Fruit fly (Drosophila melanogaster) whole organism, embryonic: Measurements from ENCODE around the gene HIPP1.

ENCODE experiments used
- ATbp ChIP-seq: fragments of 200-800 bp; sonication (Bioruptor generic); optimal IDR thresholded peaks from 2 replicates; lab custom pipeline; 2017; ENCODE audit warnings: missing biosample characterization, mild to moderate bottlenecking, missing genetic modification characterization, missing genetic modification reagents
- B-H1 ChIP-seq: fragments of 200-800 bp; sonication (Bioruptor generic); IDR thresholded peaks from 3 replicates; pipeline ENCODE4 v1.3.6; 2022; ENCODE audit warnings: missing biosample characterization, missing genetic modification characterization
- C15 ChIP-seq: fragments of 200-800 bp; sonication (Bioruptor generic); IDR thresholded peaks from 3 replicates; pipeline ENCODE4 v1.3.6; 2022; ENCODE audit warnings: missing biosample characterization, missing genetic modification characterization
- CG10366 ChIP-seq: fragments of 200-800 bp; sonication (Bioruptor generic); IDR thresholded peaks from 2 replicates; pipeline ENCODE4 v1.3.6; 2022; ENCODE audit warnings: missing biosample characterization, missing genetic modification characterization
- CG15269 ChIP-seq: fragments of 200-800 bp; sonication (Bioruptor generic); optimal IDR thresholded peaks from 2 replicates; lab custom pipeline; 2018; ENCODE audit warnings: missing biosample characterization, mild to moderate bottlenecking, missing genetic modification characterization, moderate library complexity
- CG15601 ChIP-seq: fragments of 200-800 bp; sonication (Bioruptor generic); optimal IDR thresholded peaks from 3 replicates; lab custom pipeline; 2019; ENCODE audit warnings: missing biosample characterization, mild to moderate bottlenecking, missing genetic modification characterization, moderate library complexity
- CG17385 ChIP-seq: fragments of 200-800 bp; sonication (Bioruptor generic); optimal IDR thresholded peaks from 3 replicates; lab custom pipeline; 2018; ENCODE audit warnings: missing biosample characterization, mild to moderate bottlenecking, missing genetic modification characterization
- CG17802 ChIP-seq: fragments of 200-800 bp; sonication (Bioruptor generic); optimal IDR thresholded peaks from 2 replicates; lab custom pipeline; 2018; ENCODE audit warnings: missing biosample characterization, mild to moderate bottlenecking, missing genetic modification characterization, moderate library complexity
- CG1792 ChIP-seq: fragments of 200-800 bp; sonication (Bioruptor generic); optimal IDR thresholded peaks from 2 replicates; lab custom pipeline; 2016; ENCODE audit warnings: missing biosample characterization, missing genetic modification characterization
- CG2202 ChIP-seq: fragments of 200-800 bp; sonication (Bioruptor generic); optimal IDR thresholded peaks from 2 replicates; lab custom pipeline; 2018; ENCODE audit warnings: missing biosample characterization, mild to moderate bottlenecking, missing genetic modification characterization
- CG3065 ChIP-seq: fragments of 200-800 bp; sonication (Bioruptor generic); optimal IDR thresholded peaks from 2 replicates; lab custom pipeline; 2016; ENCODE audit warnings: missing biosample characterization, missing genetic modification characterization
- CG3281 ChIP-seq: fragments of 200-800 bp; sonication (Bioruptor generic); optimal IDR thresholded peaks from 3 replicates; lab custom pipeline; 2017; ENCODE audit warnings: missing biosample characterization, mild to moderate bottlenecking, missing genetic modification characterization
- CG34224 ChIP-seq: fragments of 200-800 bp; sonication (Bioruptor generic); IDR thresholded peaks from 3 replicates; pipeline ENCODE4 v1.3.6; 2022; ENCODE audit warnings: missing biosample characterization, missing genetic modification characterization; ENCODE audit not compliant: partially characterized antibody
- CG42726 ChIP-seq: fragments of 200-800 bp; sonication (Bioruptor generic); IDR thresholded peaks from 2 replicates; pipeline ENCODE4 v1.3.6; 2022; ENCODE audit warnings: missing biosample characterization, missing genetic modification characterization; ENCODE audit not compliant: partially characterized antibody
- CG4282 ChIP-seq: fragments of 200-800 bp; sonication (Bioruptor generic); optimal IDR thresholded peaks from 2 replicates; lab custom pipeline; 2016; ENCODE audit warnings: missing biosample characterization, missing genetic modification characterization
- CG4328 ChIP-seq: fragments of 200-800 bp; sonication (Bioruptor generic); optimal IDR thresholded peaks from 3 replicates; lab custom pipeline; 2017; ENCODE audit warnings: missing biosample characterization, missing genetic modification reagents, missing genetic modification characterization
- CG4730 ChIP-seq: fragments of 200-800 bp; sonication (Bioruptor generic); IDR thresholded peaks from 2 replicates; pipeline ENCODE4 v1.3.6; 2022; ENCODE audit warnings: missing biosample characterization, missing genetic modification characterization
- CG7928 ChIP-seq: fragments of 200-800 bp; sonication (Bioruptor generic); optimal IDR thresholded peaks from 2 replicates; lab custom pipeline; 2017; ENCODE audit warnings: missing biosample characterization, mild to moderate bottlenecking, missing genetic modification characterization
- CG8924 ChIP-seq: fragments of 200-800 bp; optimal IDR thresholded peaks from 3 replicates; lab custom pipeline; 2019; ENCODE audit warnings: missing biosample characterization, mild to moderate bottlenecking, missing genetic modification characterization, moderate library complexity
- CG9215 ChIP-seq: fragments of 200-800 bp; sonication (Bioruptor generic); IDR thresholded peaks from 2 replicates; pipeline ENCODE4 v1.3.6; 2022; ENCODE audit warnings: missing biosample characterization, missing genetic modification characterization
- CG9609 ChIP-seq: fragments of 200-800 bp; sonication (Bioruptor generic); optimal IDR thresholded peaks from 3 replicates; lab custom pipeline; 2016; ENCODE audit warnings: missing biosample characterization, missing genetic modification characterization
- Camta ChIP-seq: fragments of 200-800 bp; sonication (Bioruptor generic); optimal IDR thresholded peaks from 2 replicates; lab custom pipeline; 2016; ENCODE audit warnings: missing biosample characterization, missing genetic modification characterization
- D ChIP-seq, 2 experiments: fragments of 200-800 bp in 1 of 2; fragments of >200 bp in 1 of 2; sonication (Bioruptor generic) in 1 of 2; optimal IDR thresholded peaks; 2 replicates in 1 of 2; 3 replicates in 1 of 2; lab custom pipeline; 2017; ENCODE audit warnings: mild to moderate bottlenecking in 1 of 2, missing biosample characterization in 1 of 2, missing genetic modification characterization in 1 of 2, missing genetic modification reagents in 1 of 2
- Fer3 ChIP-seq: fragments of 200-800 bp; sonication (Bioruptor generic); optimal IDR thresholded peaks from 2 replicates; lab custom pipeline; 2018; ENCODE audit warnings: missing biosample characterization, mild to moderate bottlenecking, missing genetic modification characterization, moderate library complexity
- Hand ChIP-seq: fragments of 200-800 bp; sonication (Bioruptor generic); optimal IDR thresholded peaks from 2 replicates; lab custom pipeline; 2017; ENCODE audit warnings: mild to moderate bottlenecking, missing biosample characterization, missing genetic modification reagents, missing genetic modification characterization
- HmgD ChIP-seq: fragments of 200-800 bp; sonication (Bioruptor generic); optimal IDR thresholded peaks from 3 replicates; lab custom pipeline; 2016; ENCODE audit warnings: missing biosample characterization, missing genetic modification characterization
- Hmx ChIP-seq: fragments of 200-800 bp; sonication (Bioruptor generic); optimal IDR thresholded peaks from 2 replicates; lab custom pipeline; 2016; ENCODE audit warnings: missing biosample characterization, missing genetic modification characterization
- Hsf ChIP-seq: fragments of 200-800 bp; sonication (Bioruptor generic); optimal IDR thresholded peaks from 3 replicates; lab custom pipeline; 2016; ENCODE audit warnings: missing biosample characterization, missing genetic modification characterization
- Meics ChIP-seq: fragments of 200-800 bp; sonication (Bioruptor generic); optimal IDR thresholded peaks from 2 replicates; lab custom pipeline; 2017; ENCODE audit warnings: missing biosample characterization, mild to moderate bottlenecking, missing genetic modification characterization
- Mrtf ChIP-seq: fragments of 200-800 bp; sonication (Bioruptor generic); IDR thresholded peaks from 3 replicates; pipeline ENCODE4 v1.3.6; 2022; ENCODE audit warnings: missing biosample characterization, missing genetic modification characterization
- NC2α ChIP-seq: fragments of 200-800 bp; sonication (Bioruptor generic); optimal IDR thresholded peaks from 2 replicates; lab custom pipeline; 2016; ENCODE audit warnings: missing biosample characterization, missing genetic modification characterization
- Nf-YB ChIP-seq: fragments of 200-800 bp; sonication (Bioruptor generic); optimal IDR thresholded peaks from 3 replicates; lab custom pipeline; 2019; ENCODE audit warnings: missing biosample characterization, mild to moderate bottlenecking, missing genetic modification characterization, moderate library complexity
- Oli ChIP-seq: fragments of 200-800 bp; sonication (Bioruptor generic); optimal IDR thresholded peaks from 2 replicates; lab custom pipeline; 2018; ENCODE audit warnings: missing biosample characterization, mild to moderate bottlenecking, missing genetic modification characterization, moderate library complexity
- Ptx1 ChIP-seq: fragments of 200-800 bp; sonication (Bioruptor generic); IDR thresholded peaks from 2 replicates; pipeline ENCODE4 v1.3.6; 2022; ENCODE audit warnings: missing biosample characterization, missing genetic modification characterization
- Ravus ChIP-seq: fragments of 200-800 bp; sonication (Bioruptor generic); IDR thresholded peaks from 2 replicates; pipeline ENCODE4 v1.3.6; 2022; ENCODE audit warnings: missing biosample characterization, missing genetic modification characterization
- Rx ChIP-seq: fragments of 200-800 bp; sonication (Bioruptor generic); IDR thresholded peaks from 2 replicates; pipeline ENCODE4 v1.3.6; 2022; ENCODE audit warnings: missing biosample characterization, missing genetic modification characterization
- abd-A ChIP-seq: fragments of 200-800 bp; sonication (Bioruptor generic); optimal IDR thresholded peaks from 3 replicates; lab custom pipeline; 2019; ENCODE audit warnings: missing biosample characterization, mild to moderate bottlenecking, missing genetic modification characterization, moderate library complexity
- amos ChIP-seq: fragments of 200-800 bp; sonication (Bioruptor generic); IDR thresholded peaks from 2 replicates; pipeline ENCODE4 v1.3.6; 2022; ENCODE audit warnings: missing biosample characterization, missing genetic modification characterization; ENCODE audit not compliant: partially characterized antibody
- croc ChIP-seq: fragments of 200-800 bp; sonication (Bioruptor generic); conservative IDR thresholded peaks from 3 replicates; pipeline ENCODE4 v1.3.6; 2022; ENCODE audit warnings: missing biosample characterization, missing genetic modification characterization
- dm ChIP-seq: fragments of 200-800 bp; sonication (Bioruptor generic); optimal IDR thresholded peaks from 3 replicates; lab custom pipeline; 2016; ENCODE audit warnings: missing biosample characterization, missing genetic modification characterization
- gcm ChIP-seq: fragments of 200-800 bp; sonication (Bioruptor generic); optimal IDR thresholded peaks from 2 replicates; lab custom pipeline; 2019; ENCODE audit warnings: missing biosample characterization, mild to moderate bottlenecking, missing genetic modification characterization, moderate library complexity
- gsb ChIP-seq: fragments of 200-800 bp; sonication (Bioruptor generic); IDR thresholded peaks from 2 replicates; pipeline ENCODE4 v1.3.6; 2022; ENCODE audit warnings: missing biosample characterization, missing genetic modification characterization
- lola ChIP-seq, 3 experiments: fragments of >200 bp in 2 of 3; fragments of 200-800 bp in 1 of 3; sonication (Bioruptor generic) in 1 of 3; optimal IDR thresholded peaks; 2 replicates each; lab custom pipeline; 2017 to 2019; ENCODE audit warnings: missing biosample characterization in 3 of 3, missing genetic modification characterization in 3 of 3, mild to moderate bottlenecking in 1 of 3, moderate library complexity in 1 of 3
- pnt ChIP-seq: fragments of 200-800 bp; sonication (Bioruptor generic); optimal IDR thresholded peaks from 3 replicates; lab custom pipeline; 2016; ENCODE audit warnings: missing biosample characterization, missing genetic modification characterization
- pzg ChIP-seq: fragments of 200-800 bp; sonication (Bioruptor generic); optimal IDR thresholded peaks from 3 replicates; lab custom pipeline; 2018; ENCODE audit warnings: missing biosample characterization, mild to moderate bottlenecking, missing genetic modification characterization, moderate library complexity
- row ChIP-seq: fragments of 200-800 bp; sonication (Bioruptor generic); IDR thresholded peaks from 3 replicates; pipeline ENCODE4 v1.3.6; 2022; ENCODE audit warnings: missing biosample characterization, missing genetic modification characterization
- sens ChIP-seq: fragments of 200-800 bp; sonication (Bioruptor generic); peaks from one replicate; lab custom pipeline; 2016; ENCODE audit warnings: missing biosample characterization, missing genetic modification characterization
- vvl ChIP-seq: fragments of 200-800 bp; sonication (Bioruptor generic); IDR thresholded peaks from 2 replicates; pipeline ENCODE4 v1.3.6; 2022; ENCODE audit warnings: missing biosample characterization, missing genetic modification characterization

Gene HIPP1

dm6 chr3L:20784812-20785671 lies 24.4 kb upstream of the HIPP1 start (continued):
- TF ChIP-seq CG4730: no peak
- TF ChIP-seq Rx (GFP tag; lab: Robert Waterston, UW): no peak
- TF ChIP-seq NC2α: no peak
- no peak for TF ChIP-seq D (optimal IDR thresholded peaks at IDR 0.05; lab: Kevin White, UChicago)
- TF ChIP-seq D (GFP tag; optimal IDR thresholded peaks at IDR 0.05; lab: Kevin White, UChicago): peak; percentile 41
- no peak for TF ChIP-seq Ptx1 (GFP tag; lab: Robert Waterston, UW)
- TF ChIP-seq vvl (GFP tag; lab: Robert Waterston, UW): peak; percentile 68
- no peak; the same call in 2 of the 3 replicates for TF ChIP-seq B-H1 (GFP tag; lab: Robert Waterston, UW)
- TF ChIP-seq CG10366 (GFP tag; lab: Robert Waterston, UW): no peak
- TF ChIP-seq Mrtf (GFP tag; lab: Robert Waterston, UW): no peak
- peak in 1 of 3 experiments; percentile 57 for TF ChIP-seq lola (GFP tag; optimal IDR thresholded peaks at IDR 0.05; lab: Kevin White, UChicago)
- TF ChIP-seq CG8924: peak; percentile 40
- peak; percentile 55 for TF ChIP-seq CG15269 (tag; lab: Kevin White, UChicago)
- TF ChIP-seq CG2202 (tag; lab: Kevin White, UChicago): no peak
- peak; percentile 2 for TF ChIP-seq Hmx (GFP tag; lab: Kevin White, UChicago)
- no peak for TF ChIP-seq CG9609
- no peak for TF ChIP-seq Fer3 (tag; lab: Kevin White, UChicago)
- no peak for TF ChIP-seq gsb (GFP tag; lab: Robert Waterston, UW)
- TF ChIP-seq Nf-YB: no peak
- no peak for TF ChIP-seq croc (GFP tag; lab: Robert Waterston, UW)
- no peak for TF ChIP-seq abd-A (tag; lab: Kevin White, UChicago)
- TF ChIP-seq CG42726 (GFP tag; lab: Robert Waterston, UW): peak; percentile 53; the same call in 1 of the 2 replicates
- peak; percentile 19 for TF ChIP-seq CG17385 (GFP tag; lab: Kevin White, UChicago)
- no peak for TF ChIP-seq C15 (GFP tag; lab: Robert Waterston, UW)
- TF ChIP-seq gcm (GFP tag; lab: Kevin White, UChicago): peak; percentile 31
- peak; percentile 69 for TF ChIP-seq CG34224 (GFP tag; lab: Robert Waterston, UW)
- no peak for TF ChIP-seq CG7928
- TF ChIP-seq Camta (GFP tag; lab: Kevin White, UChicago): no peak
- peak; percentile 57 for TF ChIP-seq Meics (GFP tag; lab: Kevin White, UChicago)
- peak; percentile 16 for TF ChIP-seq Hsf (GFP tag; lab: Kevin White, UChicago)
- TF ChIP-seq CG4282 (GFP tag; lab: Kevin White, UChicago): no peak
- TF ChIP-seq CG9215: no peak
- TF ChIP-seq CG1792 (GFP tag; lab: Kevin White, UChicago): no peak
- no peak for TF ChIP-seq HmgD (GFP tag; lab: Kevin White, UChicago)
- TF ChIP-seq amos: peak; percentile 34; the same call in 1 of the 2 replicates
- peak; percentile 22 for TF ChIP-seq ATbp (GFP tag; lab: Kevin White, UChicago)
- no peak for TF ChIP-seq CG3065 (GFP tag; lab: Kevin White, UChicago)
- TF ChIP-seq Ravus (GFP tag; lab: Robert Waterston, UW): no peak
- peak; percentile 19 for TF ChIP-seq dm (GFP tag; lab: Kevin White, UChicago)
- peak; percentile 49 for TF ChIP-seq CG15601 (tag; lab: Kevin White, UChicago)
- TF ChIP-seq CG17802 (tag; lab: Kevin White, UChicago): no peak
- peak; percentile 59 for TF ChIP-seq Oli
- TF ChIP-seq pnt: no peak
- TF ChIP-seq row (GFP tag; lab: Robert Waterston, UW): peak; percentile 93
- TF ChIP-seq pzg (GFP tag; lab: Kevin White, UChicago): peak; percentile 12
- peak; percentile 8 for TF ChIP-seq Hand (GFP tag; lab: Kevin White, UChicago)
- peak; percentile 68 for TF ChIP-seq CG3281 (GFP tag; lab: Kevin White, UChicago)
- no peak for TF ChIP-seq CG4328
- peak; percentile 63 for TF ChIP-seq sens
